Fruit fly (Drosophila melanogaster) whole organism, prepupa: ENCODE data around the gene CG9029.
A peak's percentile ranks its signal among the peaks of the same experiment; 100 is the strongest.

Experiments used
- Blimp-1 ChIP-seq: fragments of 200-800 bp; sonication (Bioruptor generic); optimal IDR thresholded peaks from 3 replicates; lab custom pipeline; 2017; ENCODE audit warnings: missing biosample characterization, missing genetic modification characterization, mild to moderate bottlenecking, moderate library complexity, missing genetic modification reagents
- CG10631 ChIP-seq: fragments of 200-800 bp; sonication (Bioruptor generic); optimal IDR thresholded peaks from 2 replicates; lab custom pipeline; 2016; ENCODE audit warnings: missing biosample characterization, missing genetic modification characterization
- CG10669 ChIP-seq: fragments of 200-800 bp; sonication (Bioruptor generic); optimal IDR thresholded peaks from 3 replicates; lab custom pipeline; 2018; ENCODE audit warnings: missing biosample characterization, mild to moderate bottlenecking, missing genetic modification characterization, moderate library complexity
- CG11762 ChIP-seq: fragments of 200-800 bp; sonication (Bioruptor generic); optimal IDR thresholded peaks from 3 replicates; lab custom pipeline; 2016; ENCODE audit warnings: missing biosample characterization, missing genetic modification characterization; ENCODE audit not compliant: insufficient read depth
- CG16779 ChIP-seq: fragments of 200-800 bp; sonication (Bioruptor generic); optimal IDR thresholded peaks from 3 replicates; lab custom pipeline; 2017; ENCODE audit warnings: missing biosample characterization, mild to moderate bottlenecking, missing genetic modification characterization
- CG31627 ChIP-seq: fragments of 200-800 bp; sonication (Bioruptor generic); optimal IDR thresholded peaks from 3 replicates; lab custom pipeline; 2016; ENCODE audit warnings: missing biosample characterization, missing genetic modification characterization
- CG32006 ChIP-seq: fragments of 200-800 bp; sonication (Bioruptor generic); optimal IDR thresholded peaks from 3 replicates; lab custom pipeline; 2017; ENCODE audit warnings: missing biosample characterization, mild to moderate bottlenecking, missing genetic modification characterization
- CG34406 ChIP-seq: fragments of 200-800 bp; sonication (Bioruptor generic); optimal IDR thresholded peaks from 3 replicates; lab custom pipeline; 2016; ENCODE audit warnings: missing biosample characterization, missing genetic modification characterization
- CG3919 ChIP-seq: fragments of 200-800 bp; sonication (Bioruptor generic); optimal IDR thresholded peaks from 3 replicates; lab custom pipeline; 2016; ENCODE audit warnings: missing biosample characterization, missing genetic modification characterization
- CG4318 ChIP-seq: fragments of 200-800 bp; sonication (Bioruptor generic); optimal IDR thresholded peaks from 3 replicates; lab custom pipeline; 2017; ENCODE audit warnings: missing biosample characterization, mild to moderate bottlenecking, missing genetic modification characterization
- CG6163 ChIP-seq: fragments of 200-800 bp; sonication (Bioruptor generic); IDR thresholded peaks from 3 replicates; pipeline ENCODE4 v1.3.6; 2022; ENCODE audit warnings: missing biosample characterization, missing genetic modification characterization
- CG6276 ChIP-seq: fragments of 200-800 bp; sonication (Bioruptor generic); optimal IDR thresholded peaks from 2 replicates; lab custom pipeline; 2017; ENCODE audit warnings: missing biosample characterization, mild to moderate bottlenecking, missing genetic modification characterization
- CG6792 ChIP-seq: fragments of 200-800 bp; sonication (Bioruptor generic); optimal IDR thresholded peaks from 3 replicates; lab custom pipeline; 2016; ENCODE audit warnings: missing biosample characterization, missing genetic modification characterization
- CG6808 ChIP-seq: fragments of 200-800 bp; sonication (Bioruptor generic); optimal IDR thresholded peaks from 3 replicates; lab custom pipeline; 2017; ENCODE audit warnings: missing biosample characterization, missing genetic modification characterization, mild to moderate bottlenecking, moderate library complexity, missing genetic modification reagents
- CG6854 ChIP-seq: fragments of 200-800 bp; sonication (Bioruptor generic); optimal IDR thresholded peaks from 2 replicates; lab custom pipeline; 2017; ENCODE audit warnings: missing biosample characterization, mild to moderate bottlenecking, missing genetic modification characterization
- CG7368 ChIP-seq: fragments of 200-800 bp; sonication (Bioruptor generic); optimal IDR thresholded peaks from 3 replicates; lab custom pipeline; 2016; ENCODE audit warnings: missing biosample characterization, missing genetic modification characterization
- CG8119 ChIP-seq: fragments of 200-800 bp; sonication (Bioruptor generic); IDR thresholded peaks from 3 replicates; pipeline ENCODE4 v1.3.6; 2022; ENCODE audit warnings: missing biosample characterization, missing genetic modification characterization
- CG8319 ChIP-seq: fragments of 200-800 bp; sonication (Bioruptor generic); optimal IDR thresholded peaks from 3 replicates; lab custom pipeline; 2016; ENCODE audit warnings: missing biosample characterization, missing genetic modification characterization
- CG9139 ChIP-seq: fragments of 200-800 bp; sonication (Bioruptor generic); optimal IDR thresholded peaks from 3 replicates; lab custom pipeline; 2017; ENCODE audit warnings: missing biosample characterization, mild to moderate bottlenecking, missing genetic modification characterization
- Eip78C ChIP-seq: fragments of 200-800 bp; sonication (Bioruptor generic); peaks from one replicate; lab custom pipeline; 2016; ENCODE audit warnings: missing biosample characterization, missing genetic modification characterization
- Eip93F ChIP-seq: fragments of 200-800 bp; sonication (Bioruptor generic); optimal IDR thresholded peaks from 2 replicates; lab custom pipeline; 2016; ENCODE audit warnings: missing biosample characterization, mild to moderate bottlenecking, missing genetic modification characterization
- Ets21C ChIP-seq: fragments of 200-800 bp; sonication (Bioruptor generic); optimal IDR thresholded peaks from 3 replicates; lab custom pipeline; 2016; ENCODE audit warnings: missing biosample characterization, missing genetic modification characterization
- Ets96B ChIP-seq: fragments of 200-800 bp; optimal IDR thresholded peaks from 2 replicates; lab custom pipeline; 2019; ENCODE audit warnings: missing biosample characterization, mild to moderate bottlenecking, missing genetic modification characterization, moderate library complexity
- Hr38 ChIP-seq: sonication (Bioruptor generic); optimal IDR thresholded peaks from 2 replicates; lab custom pipeline; 2016; ENCODE audit warnings: missing biosample characterization, missing genetic modification characterization
- Hr39 ChIP-seq: fragments of 200-800 bp; sonication (Bioruptor generic); optimal IDR thresholded peaks from 2 replicates; lab custom pipeline; 2016; ENCODE audit warnings: missing biosample characterization, missing genetic modification characterization
- Hr4 ChIP-seq: fragments of 200-800 bp; sonication (Bioruptor generic); optimal IDR thresholded peaks from 3 replicates; lab custom pipeline; 2016; ENCODE audit warnings: missing biosample characterization, missing genetic modification characterization
- Lpt ChIP-seq: fragments of 200-800 bp; sonication (Bioruptor generic); optimal IDR thresholded peaks from 3 replicates; lab custom pipeline; 2016; ENCODE audit warnings: missing biosample characterization, missing genetic modification characterization
- Met ChIP-seq: fragments of 200-800 bp; sonication (Bioruptor generic); optimal IDR thresholded peaks from 3 replicates; lab custom pipeline; 2016; ENCODE audit warnings: missing biosample characterization, missing genetic modification characterization
- OdsH ChIP-seq: fragments of 200-800 bp; sonication (Bioruptor generic); optimal IDR thresholded peaks from 3 replicates; lab custom pipeline; 2016; ENCODE audit warnings: missing biosample characterization, missing genetic modification characterization
- Sox14 ChIP-seq: fragments of 200-800 bp; sonication (Bioruptor generic); optimal IDR thresholded peaks from 3 replicates; lab custom pipeline; 2016; ENCODE audit warnings: missing biosample characterization, missing genetic modification characterization
- Sox15 ChIP-seq: fragments of 200-800 bp; sonication (Bioruptor generic); optimal IDR thresholded peaks from 3 replicates; lab custom pipeline; 2016; ENCODE audit warnings: missing biosample characterization, missing genetic modification characterization
- achi ChIP-seq: fragments of 200-800 bp; sonication (Bioruptor generic); optimal IDR thresholded peaks from 3 replicates; lab custom pipeline; 2016; ENCODE audit warnings: missing biosample characterization, missing genetic modification characterization
- acj6 ChIP-seq: fragments of 200-800 bp; sonication (Bioruptor generic); optimal IDR thresholded peaks from 3 replicates; lab custom pipeline; 2016; ENCODE audit warnings: missing biosample characterization, missing genetic modification characterization
- dac ChIP-seq: fragments of 200-800 bp; sonication (Bioruptor generic); optimal IDR thresholded peaks from 2 replicates; lab custom pipeline; 2017; ENCODE audit warnings: missing biosample characterization, mild to moderate bottlenecking, missing genetic modification characterization
- dsx ChIP-seq: fragments of 200-800 bp; optimal IDR thresholded peaks from 3 replicates; lab custom pipeline; 2019; ENCODE audit warnings: missing biosample characterization, mild to moderate bottlenecking, missing genetic modification characterization, moderate library complexity; ENCODE audit not compliant: poor library complexity, severe bottlenecking
- fkh ChIP-seq: fragments of 200-800 bp; sonication (Bioruptor generic); optimal IDR thresholded peaks from 3 replicates; lab custom pipeline; 2017; ENCODE audit warnings: missing biosample characterization, mild to moderate bottlenecking, missing genetic modification characterization, moderate library complexity
- lz ChIP-seq: fragments of 200-800 bp; sonication (Bioruptor generic); optimal IDR thresholded peaks from 3 replicates; lab custom pipeline; 2016; ENCODE audit warnings: missing biosample characterization, missing genetic modification characterization
- pdm3 ChIP-seq: fragments of 200-800 bp; sonication (Bioruptor generic); optimal IDR thresholded peaks from 3 replicates; lab custom pipeline; 2016; ENCODE audit warnings: missing biosample characterization, missing genetic modification characterization
- salr ChIP-seq, 2 experiments: fragments of 200-800 bp; sonication (Bioruptor generic); optimal IDR thresholded peaks; 3 replicates each; lab custom pipeline; 2016 to 2018; ENCODE audit warnings: missing biosample characterization in 2 of 2, missing genetic modification characterization in 2 of 2, mild to moderate bottlenecking in 1 of 2
- spab ChIP-seq: fragments of 200-800 bp; sonication (Bioruptor generic); optimal IDR thresholded peaks from 2 replicates; lab custom pipeline; 2017; ENCODE audit warnings: missing biosample characterization, mild to moderate bottlenecking, missing genetic modification characterization, missing genetic modification reagents
- ss ChIP-seq, 2 experiments: fragments of 200-800 bp; sonication (Bioruptor generic); optimal IDR thresholded peaks; 2 replicates in 1 of 2; 3 replicates in 1 of 2; lab custom pipeline; 2017 to 2018; ENCODE audit warnings: mild to moderate bottlenecking in 2 of 2, missing biosample characterization in 2 of 2, missing genetic modification characterization in 2 of 2, moderate library complexity in 1 of 2
- svp ChIP-seq: fragments of 200-800 bp; sonication (Bioruptor generic); peaks from one replicate; lab custom pipeline; 2016; ENCODE audit warnings: missing biosample characterization, missing genetic modification characterization

Gene CG9029

dm6 chr2L:5879363-5879934 is 6.4 kb upstream of the CG9029 start, which contains the start of gene rau (continued):
- TF ChIP-seq dac (GFP tag; lab: Kevin White, UChicago) = peak; percentile 75
- peak; percentile 73 for TF ChIP-seq Sox14
- TF ChIP-seq svp (GFP tag; lab: Kevin White, UChicago) = peak; percentile 80
- TF ChIP-seq Hr38 (GFP tag; lab: Kevin White, UChicago) = no peak
- TF ChIP-seq CG16779 (tag; lab: Kevin White, UChicago) = peak; percentile 56
- TF ChIP-seq CG6854 = peak; percentile 65
- peak; percentile 79 for TF ChIP-seq CG10669 (GFP tag; lab: Kevin White, UChicago)
- peak; percentile 64 for TF ChIP-seq CG11762
- TF ChIP-seq pdm3 = peak; percentile 79
- peak; percentile 26 for TF ChIP-seq Eip93F (GFP tag; lab: Kevin White, UChicago)
- peak; percentile 64 for TF ChIP-seq achi (GFP tag; lab: Kevin White, UChicago)
- TF ChIP-seq Ets21C (GFP tag; lab: Kevin White, UChicago) = peak; percentile 34
- TF ChIP-seq spab = peak; percentile 69
- peak; percentile 43 for TF ChIP-seq lz (GFP tag; lab: Kevin White, UChicago)
- TF ChIP-seq acj6 = peak; percentile 61

DNA sequence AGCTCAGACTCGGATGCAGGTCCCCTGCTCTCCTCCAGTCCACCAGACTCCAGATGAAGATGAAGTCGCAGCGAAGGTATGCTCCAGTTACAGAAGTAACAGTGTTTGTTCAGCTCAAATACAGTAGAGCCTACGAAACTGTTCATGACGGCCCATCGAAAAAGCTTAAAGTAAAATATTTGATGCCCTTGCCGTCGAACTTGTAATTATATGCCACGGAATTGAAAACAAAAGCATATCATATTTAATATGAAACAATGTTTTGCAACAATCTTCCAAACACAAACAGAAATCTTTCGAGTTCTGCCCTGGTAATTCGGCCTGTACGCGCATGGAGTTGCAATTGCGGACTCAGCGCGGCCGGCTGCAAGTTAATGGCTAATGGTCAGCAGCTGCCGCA is 4.6 kb upstream of the CG9029 start:
- TF ChIP-seq CG6808 (GFP tag; lab: Kevin White, UChicago) (no peak), dsx (peak; percentile 4), OdsH (GFP tag; lab: Kevin White, UChicago) (peak; percentile 37), CG8119 (peak; percentile 65), CG10631 (peak; percentile 46), CG9139 (GFP tag; lab: Kevin White, UChicago) (no peak), CG3919 (GFP tag; lab: Kevin White, UChicago) (peak; percentile 37), Met (GFP tag; lab: Kevin White, UChicago) (peak; percentile 18), lz (GFP tag; lab: Kevin White, UChicago) (no peak), Ets96B (tag; lab: Kevin White, UChicago) (peak; percentile 12), CG4318 (GFP tag; lab: Kevin White, UChicago) (peak; percentile 19), Lpt (GFP tag; lab: Kevin White, UChicago) (peak; percentile 27), Hr38 (GFP tag; lab: Kevin White, UChicago) (no peak), fkh (GFP tag; lab: Kevin White, UChicago) (peak; percentile 38), CG11762 (no peak), Hr39 (GFP tag; lab: Kevin White, UChicago) (no peak), CG6792 (GFP tag; lab: Kevin White, UChicago) (no peak), CG6276 (GFP tag; lab: Kevin White, UChicago) (peak; percentile 25), pdm3 (peak; percentile 21), CG6163 (GFP tag; lab: Robert Waterston, UW) (peak; percentile 66; the same call in 2 of the 3 replicates), CG8319 (GFP tag; lab: Kevin White, UChicago) (no peak), CG32006 (GFP tag; lab: Kevin White, UChicago) (peak; percentile 67), CG31627 (GFP tag; lab: Kevin White, UChicago) (peak; percentile 9), svp (GFP tag; lab: Kevin White, UChicago) (peak; percentile 20), Sox14 (peak; percentile 7), Eip78C (GFP tag; lab: Kevin White, UChicago) (peak; percentile 74), achi (GFP tag; lab: Kevin White, UChicago) (peak; percentile 39), Sox15 (no peak), CG16779 (tag; lab: Kevin White, UChicago) (no peak), Hr4 (GFP tag; lab: Kevin White, UChicago) (peak; percentile 58), salr (GFP tag; optimal IDR thresholded peaks at IDR 0.05; lab: Kevin White, UChicago) (no peak)

- TF ChIP-seq Sox15 (no peak), CG8319 (GFP tag; lab: Kevin White, UChicago) (no peak), CG6808 (GFP tag; lab: Kevin White, UChicago) (no peak), Blimp-1 (GFP tag; lab: Kevin White, UChicago) (no peak), Hr38 (GFP tag; lab: Kevin White, UChicago) (no peak), CG6854 (no peak), CG7368 (GFP tag; lab: Kevin White, UChicago) (no peak), CG32006 (GFP tag; lab: Kevin White, UChicago) (no peak), fkh (GFP tag; lab: Kevin White, UChicago) (no peak), Sox14 (no peak), CG31627 (GFP tag; lab: Kevin White, UChicago) (no peak), acj6 (no peak), ss (GFP tag; optimal IDR thresholded peaks at IDR 0.05; lab: Kevin White, UChicago) (no peak), CG9139 (GFP tag; lab: Kevin White, UChicago) (no peak), CG34406 (GFP tag; lab: Kevin White, UChicago) (no peak), CG10669 (GFP tag; lab: Kevin White, UChicago) (no peak), CG4318 (GFP tag; lab: Kevin White, UChicago) (no peak), CG6276 (GFP tag; lab: Kevin White, UChicago) (no peak)
Observed at dm6 chr2L:5883441-5883840, 2.4 kb upstream of the CG9029 start, which contains the start of gene CG44574. CG44574 (plus strand) TSS chr2L:5883741.
